Worm (Caenorhabditis elegans): Measurements from ENCODE around the gene ZK1320.13.

DNA sequence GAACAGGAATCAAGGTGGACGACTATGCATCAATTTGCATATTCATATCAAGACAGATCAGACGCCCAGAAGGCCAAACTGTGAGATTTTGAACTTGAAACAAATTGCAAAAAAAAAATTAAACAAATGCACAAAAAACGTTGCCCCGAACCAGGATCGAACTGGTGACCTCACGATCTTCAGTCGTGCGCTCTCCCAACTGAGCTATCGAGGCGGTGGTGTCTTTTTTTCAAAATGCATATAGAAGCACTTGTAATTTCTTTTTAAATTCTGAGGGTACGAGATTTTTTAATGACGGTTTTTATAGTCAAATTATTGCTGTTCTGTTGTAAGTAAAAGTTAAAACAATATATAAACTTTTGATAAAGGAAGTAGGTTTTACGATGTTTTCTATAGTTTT lies 32.5 kb downstream of the ZK1320.13 start:
- TF ChIP-seq nhr-76 (tag; optimal IDR thresholded peaks at IDR 0.05) (no peak), hlh-1 (tag; optimal IDR thresholded peaks at IDR 0.05) (no peak), unc-62 (GFP tag; optimal IDR thresholded peaks at IDR 0.05) (no peak), drap-1 (GFP tag; optimal IDR thresholded peaks at IDR 0.05) (no peak), nhr-237 (tag; optimal IDR thresholded peaks at IDR 0.05) (no peak), snpc-4 (tag; optimal IDR thresholded peaks at IDR 0.05) (no peak), ceh-43 (GFP tag; optimal IDR thresholded peaks at IDR 0.05) (no peak), ztf-11 (tag; optimal IDR thresholded peaks at IDR 0.05) (no peak), blmp-1 (tag; optimal IDR thresholded peaks at IDR 0.05) (no peak), pha-4 (tag; optimal IDR thresholded peaks at IDR 0.05) (no peak), lin-13 (tag; optimal IDR thresholded peaks at IDR 0.05) (no peak)

Measured in whole organism, mixed stage, embryonic.